Fruit fly (Drosophila melanogaster): Measurements from ENCODE around the gene Osi11.

Osi11 gene

DNA sequence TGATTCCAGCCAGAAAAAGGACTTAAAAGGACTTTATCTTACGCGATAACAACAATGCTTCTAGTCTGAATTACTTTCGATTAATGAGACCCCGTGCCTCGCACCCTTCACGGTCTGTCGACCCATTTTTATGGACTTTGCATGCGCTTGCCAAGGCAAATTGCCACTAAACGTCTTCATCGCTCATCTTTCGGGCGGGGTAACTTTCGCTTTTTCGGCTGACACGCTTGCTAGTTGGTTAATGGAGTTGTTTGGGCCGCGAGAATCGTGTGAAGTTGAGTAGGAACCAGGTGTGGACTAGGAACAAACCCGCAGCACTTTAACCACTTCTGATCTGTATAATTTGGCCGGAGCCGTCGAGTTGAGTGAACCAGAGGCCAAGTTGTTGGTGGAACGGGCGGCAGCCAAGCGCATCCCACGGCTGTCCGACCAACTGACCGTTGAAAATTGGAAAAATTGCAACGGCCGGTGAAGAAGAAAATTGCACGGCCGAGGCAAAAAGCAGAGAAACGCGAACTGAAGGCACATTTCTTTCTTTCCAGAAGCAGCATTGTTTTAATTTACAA is 41.5 kb downstream of the Osi11 start, which contains the start of gene Osi5:
Osi5 (plus strand) TSS at position 516 of the 566 bp plus-strand sequence.
- TF ChIP-seq CG14655 (GFP tag; optimal IDR thresholded peaks at IDR 0.05): no peak
- TF ChIP-seq CG17806 (tag; optimal IDR thresholded peaks at IDR 0.05): no peak
- TF ChIP-seq CG15710 (tag; optimal IDR thresholded peaks at IDR 0.05): no peak
- TF ChIP-seq Ets98B (GFP tag; IDR thresholded peaks at IDR 0.05): no peak
- no peak for TF ChIP-seq fd96Ca (GFP tag; IDR thresholded peaks at IDR 0.05)
- TF ChIP-seq EcR (GFP tag; optimal IDR thresholded peaks at IDR 0.05): no peak
- TF ChIP-seq rn (GFP tag; IDR thresholded peaks at IDR 0.05): no peak

DNA sequence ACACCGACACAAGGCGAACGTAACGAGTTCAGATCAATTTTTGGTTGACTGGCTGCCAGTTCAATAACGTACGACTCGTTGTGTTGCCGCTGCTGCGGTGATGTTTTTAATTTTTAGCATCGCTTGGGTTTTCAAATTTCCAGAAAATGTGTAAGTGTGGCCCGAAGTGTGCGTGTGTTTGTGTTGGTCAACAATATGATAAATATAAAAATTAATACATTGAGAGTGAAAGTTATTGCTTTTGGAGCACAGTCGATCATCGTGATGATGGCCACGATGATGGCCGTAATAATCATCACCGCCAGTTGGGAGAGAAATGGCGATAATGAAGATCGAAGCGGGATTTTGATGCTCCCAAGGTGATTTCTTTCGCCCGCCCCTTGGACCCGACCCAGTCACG is 42.4 kb downstream of the Osi11 start:
- TF ChIP-seq CG13204 (GFP tag; optimal IDR thresholded peaks at IDR 0.05): no peak
- no peak for TF ChIP-seq Snoo (tag; optimal IDR thresholded peaks at IDR 0.05)
- no peak for TF ChIP-seq Pif1A (GFP tag; optimal IDR thresholded peaks at IDR 0.05)
- TF ChIP-seq CG15710 (tag; optimal IDR thresholded peaks at IDR 0.05): no peak
- no peak for TF ChIP-seq CG10348 (GFP tag; IDR thresholded peaks at IDR 0.05)
- TF ChIP-seq fd96Ca (GFP tag; IDR thresholded peaks at IDR 0.05): no peak
- no peak for TF ChIP-seq CG8159 (tag; optimal IDR thresholded peaks at IDR 0.05)
- no peak for TF ChIP-seq gl (tag; optimal IDR thresholded peaks at IDR 0.05)
- no peak for TF ChIP-seq CG17806 (tag; optimal IDR thresholded peaks at IDR 0.05)
- TF ChIP-seq Ets98B (GFP tag; IDR thresholded peaks at IDR 0.05): no peak
- TF ChIP-seq rn (GFP tag; IDR thresholded peaks at IDR 0.05): no peak
- no peak for TF ChIP-seq D1 (tag; optimal IDR thresholded peaks at IDR 0.05)
- no peak for TF ChIP-seq CG12605 (GFP tag; IDR thresholded peaks at IDR 0.05)
- TF ChIP-seq CG9948 (tag; optimal IDR thresholded peaks at IDR 0.05): no peak
- TF ChIP-seq CG14655 (GFP tag; optimal IDR thresholded peaks at IDR 0.05): no peak

DNA sequence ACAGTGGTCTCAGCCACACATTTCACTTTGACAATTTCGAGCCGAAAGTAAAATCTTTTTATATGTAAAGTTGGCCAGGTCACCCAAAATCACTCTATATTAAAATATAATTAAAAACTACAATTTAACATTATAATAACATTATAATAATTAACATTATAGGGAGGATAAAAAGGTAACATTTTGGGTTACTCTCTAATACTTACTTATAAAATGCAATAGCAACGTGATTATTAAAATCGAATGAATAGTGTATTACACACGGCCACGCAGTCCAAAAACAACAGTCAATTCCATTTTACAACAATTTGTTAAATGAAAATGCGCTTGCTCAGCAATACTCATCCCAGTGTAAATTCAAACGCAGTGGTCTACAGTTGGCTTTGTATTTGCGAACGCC is 46.4 kb downstream of the Osi11 start:
- TF ChIP-seq gl (tag; optimal IDR thresholded peaks at IDR 0.05): no peak
- peak; percentile 5 for TF ChIP-seq CG8301 (tag; optimal IDR thresholded peaks at IDR 0.05)
- peak; percentile 19 for TF ChIP-seq Snoo (tag; optimal IDR thresholded peaks at IDR 0.05)
- TF ChIP-seq CG14655 (GFP tag; optimal IDR thresholded peaks at IDR 0.05): peak; percentile 44

DNA sequence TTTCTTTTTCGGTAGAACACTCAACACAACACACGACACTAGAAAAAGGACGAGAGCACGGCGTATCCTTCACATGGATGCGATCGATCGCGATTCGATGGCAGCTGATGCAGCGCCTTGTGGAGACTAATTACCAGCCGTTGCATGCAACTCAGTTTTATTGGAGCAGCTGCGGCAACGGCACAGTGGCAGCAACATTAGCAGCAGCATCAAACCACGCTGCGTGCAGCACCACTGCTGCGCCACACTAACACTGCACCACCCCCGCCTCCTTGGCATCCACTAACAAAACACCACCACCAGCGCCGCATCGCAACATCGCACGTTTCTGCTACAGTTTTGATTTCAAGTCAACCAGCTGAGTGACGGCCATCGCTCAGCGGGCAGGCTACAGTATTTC is 46.9 kb downstream of the Osi11 start, which contains the start of gene Osi4:
Osi4 (minus strand) TSS at position 101 of the 400 bp plus-strand sequence.
- no peak for TF ChIP-seq CG15710 (tag; optimal IDR thresholded peaks at IDR 0.05)
- TF ChIP-seq Pif1A (GFP tag; optimal IDR thresholded peaks at IDR 0.05): no peak
- no peak for TF ChIP-seq CG4496 (GFP tag; IDR thresholded peaks at IDR 0.05)
- no peak for TF ChIP-seq CG13204 (GFP tag; optimal IDR thresholded peaks at IDR 0.05)
- TF ChIP-seq rn (GFP tag; IDR thresholded peaks at IDR 0.05): no peak
- no peak for TF ChIP-seq CG9948 (tag; optimal IDR thresholded peaks at IDR 0.05)
- TF ChIP-seq CG12605 (GFP tag; IDR thresholded peaks at IDR 0.05): no peak
- TF ChIP-seq CG17806 (tag; optimal IDR thresholded peaks at IDR 0.05): no peak
- TF ChIP-seq gl (tag; optimal IDR thresholded peaks at IDR 0.05): no peak
- TF ChIP-seq EcR (GFP tag; optimal IDR thresholded peaks at IDR 0.05): no peak
- no peak for TF ChIP-seq fd96Ca (GFP tag; IDR thresholded peaks at IDR 0.05)
- TF ChIP-seq Pif1B (GFP tag; optimal IDR thresholded peaks at IDR 0.05): no peak
- no peak for TF ChIP-seq Ets98B (GFP tag; IDR thresholded peaks at IDR 0.05)
- TF ChIP-seq CG32121 (GFP tag; IDR thresholded peaks at IDR 0.05): no peak
- no peak for TF ChIP-seq CG34367 (tag; optimal IDR thresholded peaks at IDR 0.05)
- TF ChIP-seq CG10348 (GFP tag; IDR thresholded peaks at IDR 0.05): no peak
- TF ChIP-seq D1 (tag; optimal IDR thresholded peaks at IDR 0.05): no peak
- TF ChIP-seq Snoo (tag; optimal IDR thresholded peaks at IDR 0.05): no peak
- TF ChIP-seq CG8159 (tag; optimal IDR thresholded peaks at IDR 0.05): no peak

Data from whole organism, pupa.